Worm (Caenorhabditis elegans) whole organism, L2 larva: Measurements from ENCODE around the gene ubh-3.

Experiments used
- R02D3.7 ChIP-seq: fragments of 150-350 bp; optimal IDR thresholded peaks from 2 replicates; lab custom pipeline; 2014; ENCODE audit warnings: missing biosample characterization, missing genetic modification characterization
- Y55F3AM.14 ChIP-seq: fragments of 200-800 bp; sonication (Bioruptor generic); optimal IDR thresholded peaks from 2 replicates; lab custom pipeline; 2018; ENCODE audit warnings: mild to moderate bottlenecking, missing genetic modification characterization, missing compliant biosample characterization
- alr-1 ChIP-seq: fragments of 150-350 bp; optimal IDR thresholded peaks from 2 replicates; lab custom pipeline; 2014; ENCODE audit warnings: missing biosample characterization, missing genetic modification characterization
- ama-1 ChIP-seq: fragments of 150-350 bp; optimal IDR thresholded peaks from 2 replicates; lab custom pipeline; 2018; ENCODE audit warnings: inconsistent platforms
- ceh-82 ChIP-seq: fragments of 150-350 bp; optimal IDR thresholded peaks from 2 replicates; lab custom pipeline; 2014; ENCODE audit warnings: missing biosample characterization, missing genetic modification characterization
- fos-1 ChIP-seq: fragments of 150-350 bp; optimal IDR thresholded peaks from 2 replicates; lab custom pipeline; 2014; ENCODE audit warnings: missing biosample characterization, missing genetic modification characterization
- lin-39 ChIP-seq: fragments of 150-350 bp; optimal IDR thresholded peaks from 2 replicates; lab custom pipeline; 2014; ENCODE audit warnings: missing biosample characterization, missing genetic modification reagents, missing genetic modification characterization
- nhr-11 ChIP-seq: fragments of 150-350 bp; optimal IDR thresholded peaks from 2 replicates; lab custom pipeline; 2014; ENCODE audit warnings: missing biosample characterization, missing genetic modification characterization
- nhr-237 ChIP-seq: fragments of 150-350 bp; optimal IDR thresholded peaks from 2 replicates; lab custom pipeline; 2014; ENCODE audit warnings: missing biosample characterization, missing genetic modification characterization
- nhr-77 ChIP-seq: fragments of 150-350 bp; optimal IDR thresholded peaks from 2 replicates; lab custom pipeline; 2014; ENCODE audit warnings: missing biosample characterization, missing genetic modification characterization
- sem-4 ChIP-seq: fragments of 150-350 bp; optimal IDR thresholded peaks from 2 replicates; lab custom pipeline; 2014; ENCODE audit warnings: missing biosample characterization, missing genetic modification reagents, missing genetic modification characterization
- snpc-4 ChIP-seq: fragments of 150-350 bp; optimal IDR thresholded peaks from 2 replicates; lab custom pipeline; 2014; ENCODE audit warnings: missing biosample characterization, missing genetic modification characterization
- unc-62 ChIP-seq: fragments of 150-350 bp; optimal IDR thresholded peaks from 2 replicates; lab custom pipeline; 2014; ENCODE audit warnings: missing biosample characterization, missing genetic modification reagents, missing genetic modification characterization
- ztf-1 ChIP-seq: fragments of 200-800 bp; sonication (Bioruptor generic); conservative IDR thresholded peaks from 2 replicates; pipeline ENCODE4 v1.3.6; 2022; ENCODE audit warnings: missing genetic modification characterization, missing compliant biosample characterization

- TF ChIP-seq alr-1 (tag; lab: Kevin White, UChicago) (no peak), fos-1 (tag; lab: Kevin White, UChicago) (no peak), lin-39 (tag; lab: Kevin White, UChicago) (no peak), nhr-77 (tag; lab: Kevin White, UChicago) (no peak), nhr-237 (tag; lab: Kevin White, UChicago) (no peak), ceh-82 (tag; lab: Kevin White, UChicago) (no peak), ama-1 (lab: Kevin White, UChicago) (no peak), unc-62 (GFP tag; lab: Kevin White, UChicago) (no peak), snpc-4 (tag; lab: Kevin White, UChicago) (no peak), nhr-11 (tag; lab: Kevin White, UChicago) (no peak), sem-4 (no peak), Y55F3AM.14 (GFP tag; lab: Kevin White, UChicago) (no peak), R02D3.7 (tag; lab: Kevin White, UChicago) (no peak), ztf-1 (no peak)
These were observed 8.1 kb upstream of the ubh-3 start, which contains the start of gene mdh-1 for ce11 chrV:6516491-6517304.
